Fruit fly (Drosophila melanogaster) Kc167 (cell line): ENCODE data around the gene CG32115.

Experiments used
- Myc ChIP-seq: fragments of >200 bp; optimal IDR thresholded peaks from 2 replicates; lab custom pipeline; 2017; ENCODE audit warnings: missing external identifiers
- h ChIP-seq: fragments of >200 bp; optimal IDR thresholded peaks from 3 replicates; lab custom pipeline; 2018; ENCODE audit warnings: missing external identifiers

- no peak for TF ChIP-seq Myc (lab: Kevin White, UChicago)
- TF ChIP-seq h (lab: Kevin White, UChicago) = no peak
Observed at dm6 chr3L:12949386-12949785, 35.9 kb upstream of the CG32115 start.
